Worm (Caenorhabditis elegans) whole organism, L2 larva: ENCODE data around the gene nlp-13.

ENCODE experiments used
- R02D3.7 ChIP-seq: fragments of 150-350 bp; optimal IDR thresholded peaks from 2 replicates; lab custom pipeline; 2014; ENCODE audit warnings: missing biosample characterization, missing genetic modification characterization
- ZK546.5 ChIP-seq: sonication (generic microtip); optimal IDR thresholded peaks from 2 replicates; lab custom pipeline; 2017; ENCODE audit warnings: missing biosample characterization, missing genetic modification characterization
- ama-1 ChIP-seq: fragments of 150-350 bp; optimal IDR thresholded peaks from 2 replicates; lab custom pipeline; 2018; ENCODE audit warnings: inconsistent platforms
- elt-3 ChIP-seq: sonication (generic microtip); optimal IDR thresholded peaks from 2 replicates; lab custom pipeline; 2017; ENCODE audit warnings: missing biosample characterization, missing genetic modification characterization
- lin-11 ChIP-seq: fragments of 150-350 bp; sonication (generic microtip); optimal IDR thresholded peaks from 2 replicates; lab custom pipeline; 2014; ENCODE audit warnings: missing biosample characterization, missing genetic modification characterization, inconsistent platforms, mixed read lengths
- lsy-2 ChIP-seq, 2 experiments: fragments of 150-350 bp in 1 of 2; sonication (generic microtip) in 1 of 2; optimal IDR thresholded peaks; 2 replicates each; lab custom pipeline; 2014 to 2017; ENCODE audit warnings: missing biosample characterization in 2 of 2, missing genetic modification characterization in 2 of 2
- nhr-237 ChIP-seq: fragments of 150-350 bp; optimal IDR thresholded peaks from 2 replicates; lab custom pipeline; 2014; ENCODE audit warnings: missing biosample characterization, missing genetic modification characterization
- unc-62 ChIP-seq: fragments of 150-350 bp; optimal IDR thresholded peaks from 2 replicates; lab custom pipeline; 2014; ENCODE audit warnings: missing biosample characterization, missing genetic modification reagents, missing genetic modification characterization

DNA sequence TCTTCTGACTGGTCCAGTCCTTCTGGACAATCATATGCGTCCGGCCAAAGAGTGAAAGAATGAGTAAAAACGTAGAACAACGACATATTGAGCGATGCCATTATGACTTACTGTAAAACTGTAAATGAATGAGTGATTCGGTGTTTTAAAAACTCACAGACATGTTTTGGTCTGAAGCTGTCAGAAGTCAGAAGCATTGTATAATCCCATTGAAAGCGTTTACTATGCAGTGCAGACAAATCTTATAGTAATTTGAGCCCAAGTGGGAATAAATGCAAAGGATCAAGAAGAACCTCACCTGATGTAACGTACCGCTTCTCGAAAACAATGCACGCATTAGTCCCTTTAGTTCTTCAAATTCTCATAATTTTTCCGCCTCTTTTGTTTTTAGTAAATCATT lies 23.9 kb downstream of the nlp-13 start, which contains the start of gene srt-3:
- TF ChIP-seq ama-1 (no peak), lsy-2 (tag; optimal IDR thresholded peaks at IDR 0.05; lab: Kevin White, UChicago) (no peak), lin-11 (tag; lab: Kevin White, UChicago) (no peak), R02D3.7 (no peak), unc-62 (no peak), nhr-237 (no peak), elt-3 (tag; lab: Kevin White, UChicago) (no peak), ZK546.5 (no peak)
